Fruit fly (Drosophila melanogaster) S2 (cell line): ENCODE results near the gene CG6015.

ENCODE experiments used
- CG8478 ChIP-seq: fragments of >200 bp; optimal IDR thresholded peaks from 2 replicates; lab custom pipeline; 2018
- CTCF ChIP-seq, 2 experiments: fragments of >200 bp; optimal IDR thresholded peaks; 2 replicates each; lab custom pipeline; 2018

The CG6015 gene

DNA sequence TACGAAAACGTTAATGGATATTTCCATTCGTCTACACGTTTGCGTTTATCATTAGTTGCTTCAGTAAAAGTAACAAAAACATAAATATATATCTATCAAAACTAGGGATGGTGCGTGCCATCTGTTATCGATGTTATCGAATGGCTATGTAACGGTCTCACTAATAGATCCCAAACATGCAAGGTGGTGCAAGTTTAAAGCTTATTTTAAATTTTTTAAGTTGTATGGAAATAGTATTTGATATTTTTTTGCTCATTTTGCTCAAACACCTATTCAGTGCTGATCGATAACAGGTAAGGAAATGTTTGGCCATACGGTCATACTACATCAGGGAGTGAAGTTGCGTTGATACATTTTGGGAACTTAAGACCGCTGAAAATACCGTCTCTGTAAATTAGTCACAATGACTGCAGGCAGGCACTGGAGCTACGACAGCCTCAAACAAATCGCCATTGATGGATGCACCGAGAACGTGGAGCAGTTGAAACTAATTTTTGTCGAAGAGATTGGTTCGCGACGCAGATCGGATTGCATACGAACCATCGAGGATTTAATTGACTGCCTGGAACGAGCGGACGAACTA is at the start of gene CG6015, which contains the start of the genes CG45099, pit and Fadd:
CG6015 (minus strand) TSS at position 127 of the 583 bp plus-strand sequence.
CG45099 (minus strand) TSS at position 127 of the 583 bp plus-strand sequence.
pit (plus strand) TSS at position 139 of the 583 bp plus-strand sequence.
Fadd (plus strand) TSS at position 296 of the 583 bp plus-strand sequence.
- TF ChIP-seq CG8478 (lab: Kevin White, UChicago) (no peak), CTCF (optimal IDR thresholded peaks at IDR 0.05; lab: Kevin White, UChicago) (peak in 1 of 2 experiments; percentile 23)

- TF ChIP-seq CTCF (optimal IDR thresholded peaks at IDR 0.05; lab: Kevin White, UChicago) (no peak), CG8478 (lab: Kevin White, UChicago) (no peak)
Measured at dm6 chr3R:22080161-22080560, 46.1 kb upstream of the CG6015 start, which contains the start of gene CG13408. TSS of gene CG13408 (plus strand) at chr3R:22080382.

DNA sequence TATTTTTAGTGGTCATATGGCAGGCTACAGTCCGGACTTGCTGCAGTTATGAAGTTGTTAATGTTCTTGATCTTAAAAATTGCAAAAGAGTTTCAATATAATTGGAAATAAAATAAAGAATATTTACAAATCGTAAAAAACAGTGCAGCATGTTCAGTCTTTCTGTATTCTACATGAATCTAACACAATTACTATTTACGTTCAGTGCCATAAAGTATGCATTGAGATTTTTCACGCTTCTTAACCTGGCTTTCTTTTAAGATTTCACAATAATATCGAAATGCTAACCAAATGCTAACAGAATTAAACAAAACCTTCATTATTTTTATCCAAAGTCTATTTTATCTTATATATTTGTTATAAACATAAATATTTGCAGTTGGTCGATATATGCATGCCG is 38.5 kb upstream of the CG6015 start:
- TF ChIP-seq CG8478 (lab: Kevin White, UChicago) (no peak), CTCF (optimal IDR thresholded peaks at IDR 0.05; lab: Kevin White, UChicago) (no peak)

DNA sequence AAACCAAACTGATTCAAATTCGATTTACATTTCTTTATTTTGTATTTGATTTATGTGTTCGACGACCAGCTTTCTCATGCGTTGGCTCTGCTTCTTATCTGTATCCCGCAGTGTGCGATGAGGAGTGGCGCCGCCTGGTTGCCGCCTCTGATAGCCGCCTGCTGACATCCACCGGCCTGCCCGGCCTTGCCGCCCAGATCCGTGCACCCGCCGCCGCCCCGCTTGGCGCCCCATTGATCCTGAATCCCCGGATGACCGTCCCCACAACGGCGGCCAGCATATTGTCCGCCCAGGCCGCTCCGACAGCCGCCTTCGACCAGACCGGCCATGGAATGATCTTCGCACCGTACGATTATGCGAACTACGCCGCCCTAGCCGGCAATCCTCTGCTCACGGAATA is 37.5 kb upstream of the CG6015 start:
- no peak for TF ChIP-seq CTCF (optimal IDR thresholded peaks at IDR 0.05; lab: Kevin White, UChicago)
- no peak for TF ChIP-seq CG8478 (lab: Kevin White, UChicago)

dm6 chr3R:22067235-22067634 is 33.1 kb upstream of the CG6015 start:
- TF ChIP-seq CTCF (optimal IDR thresholded peaks at IDR 0.05; lab: Kevin White, UChicago) (no peak), CG8478 (lab: Kevin White, UChicago) (no peak)

DNA sequence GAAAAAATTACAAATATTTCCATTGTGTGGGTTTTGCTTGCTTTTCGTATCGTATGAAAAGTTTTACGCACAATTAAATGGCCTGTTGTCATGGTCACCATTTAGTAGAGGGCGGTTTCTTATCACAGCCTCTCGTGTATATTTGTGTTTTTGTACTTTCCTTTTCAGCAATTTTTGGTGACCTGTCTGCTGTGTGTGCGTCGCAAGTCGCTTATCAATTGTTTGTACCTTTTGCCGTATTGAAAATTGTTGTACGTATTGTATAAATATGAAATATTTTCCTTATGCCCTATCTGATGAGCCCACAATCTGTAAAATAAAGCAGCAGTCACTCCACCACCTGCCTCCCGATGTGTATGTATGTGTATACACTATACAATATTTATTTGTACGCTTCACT is 32.4 kb upstream of the CG6015 start:
- TF ChIP-seq CG8478 (lab: Kevin White, UChicago) (no peak), CTCF (optimal IDR thresholded peaks at IDR 0.05; lab: Kevin White, UChicago) (no peak)

DNA sequence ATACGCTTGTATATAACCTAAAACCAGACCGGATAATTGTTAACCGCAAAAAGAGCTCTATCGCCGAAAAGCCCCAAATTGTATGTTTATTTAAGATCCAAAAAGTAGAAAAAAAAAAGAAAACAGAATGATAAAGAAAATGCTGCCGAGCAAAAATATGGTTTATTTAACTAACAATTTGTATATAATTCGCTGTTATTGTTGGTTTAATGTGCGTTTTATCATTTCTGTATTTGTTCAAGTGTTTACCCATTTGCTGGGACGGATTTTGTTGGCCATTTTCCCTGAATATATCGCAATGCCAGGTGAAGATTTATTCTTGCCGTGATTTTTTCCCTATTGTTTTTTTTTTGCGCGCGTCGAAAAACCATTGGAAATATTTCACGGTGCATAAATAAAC is 23.0 kb upstream of the CG6015 start:
- TF ChIP-seq CG8478 (lab: Kevin White, UChicago) (no peak), CTCF (optimal IDR thresholded peaks at IDR 0.05; lab: Kevin White, UChicago) (no peak)

DNA sequence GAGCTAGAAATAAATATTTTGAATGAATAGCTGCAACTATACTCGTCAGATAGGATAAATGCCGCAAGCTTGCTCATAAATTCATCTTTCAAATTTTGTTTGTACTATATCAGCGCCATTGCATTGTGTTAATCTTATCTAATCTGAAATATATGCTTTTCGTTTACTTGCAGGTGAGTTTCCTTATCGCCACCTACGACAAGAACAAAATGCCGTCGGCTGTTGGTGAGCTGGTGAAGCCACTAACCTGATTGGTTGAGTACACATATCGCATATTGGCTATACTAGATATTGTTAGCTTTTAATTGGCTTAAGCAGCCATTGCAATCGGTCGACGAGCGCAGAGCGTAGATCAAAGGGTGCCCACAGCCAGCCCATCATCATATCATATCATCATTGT is 19.7 kb upstream of the CG6015 start:
- no peak for TF ChIP-seq CG8478 (lab: Kevin White, UChicago)

- TF ChIP-seq CG8478 (lab: Kevin White, UChicago) (no peak), CTCF (optimal IDR thresholded peaks at IDR 0.05; lab: Kevin White, UChicago) (no peak)
Measured at dm6 chr3R:22053202-22053601, 19.1 kb upstream of the CG6015 start.

- TF ChIP-seq CG8478 (lab: Kevin White, UChicago) = no peak
- no peak for TF ChIP-seq CTCF (optimal IDR thresholded peaks at IDR 0.05; lab: Kevin White, UChicago)
Measured at dm6 chr3R:22052235-22052634, 18.1 kb upstream of the CG6015 start.

dm6 chr3R:22049134-22049796 is 15.2 kb upstream of the CG6015 start:
- no peak for TF ChIP-seq CG8478 (lab: Kevin White, UChicago)
- no peak for TF ChIP-seq CTCF (optimal IDR thresholded peaks at IDR 0.05; lab: Kevin White, UChicago)

DNA sequence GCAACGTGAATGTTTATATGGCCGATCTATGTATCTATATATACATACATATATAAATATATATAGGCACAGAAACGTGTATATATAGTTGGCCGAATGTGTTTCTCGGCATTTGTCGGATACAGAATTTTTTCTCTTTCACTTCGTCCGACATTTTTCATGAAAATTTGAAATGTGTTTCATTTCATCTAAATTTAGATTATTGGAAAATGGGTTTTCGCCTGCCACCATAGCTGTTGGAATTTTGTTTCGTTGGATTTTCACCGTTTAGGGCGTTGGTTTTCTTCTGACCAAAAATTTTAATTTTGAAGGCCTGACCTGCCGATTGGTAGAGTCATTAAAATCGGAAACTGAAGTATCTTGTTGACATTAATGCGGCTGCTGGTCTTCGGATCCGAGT is 13.3 kb upstream of the CG6015 start:
- TF ChIP-seq CG8478 (lab: Kevin White, UChicago) (no peak), CTCF (optimal IDR thresholded peaks at IDR 0.05; lab: Kevin White, UChicago) (no peak)

DNA sequence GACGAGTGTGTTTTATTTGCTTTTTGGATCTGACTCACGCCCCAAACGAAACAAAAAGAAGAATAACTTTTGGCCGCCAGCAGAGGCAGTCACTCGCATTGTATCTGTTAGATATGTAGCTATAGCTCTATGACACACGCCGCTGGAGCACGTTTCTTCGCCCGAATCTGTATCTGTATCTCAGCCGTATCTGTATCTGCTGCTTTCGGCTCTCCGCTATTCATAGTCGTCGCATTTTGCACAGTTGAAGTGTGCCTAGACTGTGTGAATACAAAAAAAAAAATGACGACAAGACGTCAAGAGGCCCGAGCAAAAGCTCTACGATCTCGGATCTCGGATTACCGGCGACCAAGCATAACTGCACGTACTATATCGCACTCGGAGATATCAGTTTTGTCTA is 12.6 kb upstream of the CG6015 start:
- no peak for TF ChIP-seq CTCF (optimal IDR thresholded peaks at IDR 0.05; lab: Kevin White, UChicago)
- no peak for TF ChIP-seq CG8478 (lab: Kevin White, UChicago)

DNA sequence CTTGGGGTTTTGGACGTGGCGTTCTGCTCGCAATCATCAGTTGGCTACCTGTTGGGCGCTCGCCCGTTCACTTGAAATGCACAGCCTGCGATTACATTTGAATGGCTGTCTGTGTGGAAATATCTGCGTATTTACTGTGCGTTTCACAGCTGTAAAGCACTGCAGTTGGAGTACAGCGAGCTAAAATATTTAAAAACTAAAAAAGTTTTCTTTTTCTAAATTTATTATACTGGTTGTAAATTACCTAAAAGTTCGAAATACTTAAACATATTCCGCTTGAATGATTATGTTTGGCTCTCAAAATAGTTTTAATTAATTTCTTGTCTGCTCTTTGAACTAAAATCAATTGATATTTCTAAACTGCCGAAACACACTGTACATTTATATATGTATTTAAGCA is 12.1 kb upstream of the CG6015 start:
- TF ChIP-seq CG8478 (lab: Kevin White, UChicago) (no peak), CTCF (optimal IDR thresholded peaks at IDR 0.05; lab: Kevin White, UChicago) (no peak)

DNA sequence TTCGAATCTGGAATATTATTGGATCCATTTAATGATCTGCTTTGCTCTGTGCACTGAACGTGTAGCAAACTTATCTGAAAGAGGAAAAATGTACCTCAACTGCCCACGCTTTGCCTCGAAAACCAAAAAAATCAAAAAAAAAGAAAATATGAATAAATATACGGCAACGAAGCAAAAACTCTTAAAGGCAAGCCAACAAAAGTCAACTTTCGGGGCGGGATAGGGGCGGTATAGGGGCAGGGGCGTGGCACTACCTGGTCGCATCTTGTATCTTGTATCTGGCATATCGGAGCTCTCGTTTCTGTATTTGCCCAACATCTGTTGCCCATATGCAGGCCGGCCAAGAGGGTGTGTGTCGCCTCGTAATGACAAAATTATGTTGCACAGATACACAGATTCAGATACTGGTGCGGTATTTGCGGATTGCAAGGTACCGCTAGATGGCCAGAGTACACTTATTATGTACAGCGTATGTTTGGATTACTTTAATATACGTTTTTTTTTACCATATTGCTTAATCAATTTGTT is 10.4 kb upstream of the CG6015 start:
- TF ChIP-seq CTCF (optimal IDR thresholded peaks at IDR 0.05; lab: Kevin White, UChicago) (no peak), CG8478 (lab: Kevin White, UChicago) (no peak)
